Fruit fly (Drosophila melanogaster) Kc167 (cell line): ENCODE results near the gene CG9626.

Experiments
- psq ChIP-seq: fragments of >200 bp; optimal IDR thresholded peaks from 2 replicates; lab custom pipeline; 2017; ENCODE audit warnings: missing external identifiers
- ttk ChIP-seq: sonication (Bioruptor generic); optimal IDR thresholded peaks from 2 replicates; lab custom pipeline; 2017; ENCODE audit warnings: missing external identifiers

dm6 chr3R:8308515-8308959 lies 7.8 kb upstream of the CG9626 start, which contains the start of gene tex:
- TF ChIP-seq ttk (lab: Kevin White, UChicago) = no peak
- no peak for TF ChIP-seq psq (lab: Kevin White, UChicago)
